Worm (Caenorhabditis elegans): Measurements from ENCODE around the gene C32B5.15.

ce11 chrII:938549-938948 is 34.2 kb downstream of the C32B5.15 start, which contains the start of gene R07C3.3:
- TF ChIP-seq sdz-38 (tag; optimal IDR thresholded peaks at IDR 0.05) (no peak), D2030.7 (GFP tag; IDR thresholded peaks at IDR 0.05) (no peak), lsy-27 (tag; optimal IDR thresholded peaks at IDR 0.05; ENCODE audit: borderline replicate concordance, insufficient read depth) (no peak), B0035.1 (tag; optimal IDR thresholded peaks at IDR 0.05) (no peak), tbx-9 (tag; optimal IDR thresholded peaks at IDR 0.05; ENCODE audit: borderline replicate concordance) (no peak)

All from whole organism, young adult.